Worm (Caenorhabditis elegans) whole organism, L1 larva: ENCODE measurements around the gene F54H12.7.

ENCODE experiments used
- lin-39 ChIP-seq: fragments of 150-350 bp; optimal IDR thresholded peaks from 2 replicates; lab custom pipeline; 2014; ENCODE audit warnings: missing biosample characterization, missing genetic modification reagents, missing genetic modification characterization
- mdl-1 ChIP-seq, 2 experiments: fragments of 150-350 bp; optimal IDR thresholded peaks; 2 replicates each; lab custom pipeline; 2014 to 2017; ENCODE audit warnings: missing biosample characterization in 2 of 2, missing genetic modification characterization in 2 of 2, inconsistent platforms in 1 of 2
- nhr-237 ChIP-seq: fragments of 150-350 bp; optimal IDR thresholded peaks from 2 replicates; lab custom pipeline; 2014; ENCODE audit warnings: missing biosample characterization, missing genetic modification characterization
- nhr-77 ChIP-seq: fragments of 150-350 bp; optimal IDR thresholded peaks from 2 replicates; lab custom pipeline; 2014; ENCODE audit warnings: missing biosample characterization, missing genetic modification characterization
- pqm-1 ChIP-seq: sonication (generic microtip); optimal IDR thresholded peaks from 3 replicates; lab custom pipeline; 2017; ENCODE audit warnings: missing biosample characterization, missing genetic modification characterization
- tbx-2 ChIP-seq: sonication (generic microtip); optimal IDR thresholded peaks from 2 replicates; lab custom pipeline; 2016; ENCODE audit warnings: missing genetic modification characterization, missing compliant biosample characterization
- unc-86 ChIP-seq: sonication (generic microtip); optimal IDR thresholded peaks from 2 replicates; lab custom pipeline; 2016; ENCODE audit warnings: missing genetic modification characterization, missing compliant biosample characterization
- zag-1 ChIP-seq: fragments of 150-350 bp; optimal IDR thresholded peaks from 2 replicates; lab custom pipeline; 2014; ENCODE audit warnings: missing biosample characterization, missing genetic modification characterization
- ztf-11 ChIP-seq, 2 experiments: sonication (generic microtip); optimal IDR thresholded peaks; 2 replicates each; lab custom pipeline; 2016 to 2017; ENCODE audit warnings: missing genetic modification characterization in 2 of 2, missing biosample characterization in 1 of 2, missing compliant biosample characterization in 1 of 2

ce11 chrIII:7996353-7996752, 27.2 kb downstream of the F54H12.7 start, which contains the start of gene npr-17:
- TF ChIP-seq nhr-237 (tag; lab: Kevin White, UChicago) (no peak), pqm-1 (tag; lab: Kevin White, UChicago) (no peak), nhr-77 (tag; lab: Kevin White, UChicago) (no peak), lin-39 (tag; lab: Kevin White, UChicago) (no peak), unc-86 (no peak), tbx-2 (no peak), mdl-1 (tag; optimal IDR thresholded peaks at IDR 0.05; lab: Kevin White, UChicago) (no peak), ztf-11 (tag; optimal IDR thresholded peaks at IDR 0.05; lab: Kevin White, UChicago) (no peak), zag-1 (no peak)
